Fruit fly (Drosophila melanogaster) whole organism, embryonic: ENCODE measurements around the gene CG10431.

Source experiments
- Atf3 ChIP-seq: fragments of 200-800 bp; sonication (Bioruptor generic); optimal IDR thresholded peaks from 3 replicates; lab custom pipeline; 2016; ENCODE audit warnings: missing biosample characterization, missing genetic modification characterization
- Blimp-1 ChIP-seq: fragments of 200-800 bp; sonication (Bioruptor generic); optimal IDR thresholded peaks from 3 replicates; lab custom pipeline; 2018; ENCODE audit warnings: missing biosample characterization, missing genetic modification characterization, mild to moderate bottlenecking, moderate library complexity, missing genetic modification reagents
- CG11560 ChIP-seq: fragments of 200-800 bp; sonication (Bioruptor generic); IDR thresholded peaks from 3 replicates; pipeline ENCODE4 v1.3.6; 2022; ENCODE audit warnings: missing biosample characterization, missing genetic modification characterization
- CG1233 ChIP-seq: fragments of 200-800 bp; sonication (Bioruptor generic); optimal IDR thresholded peaks from 4 replicates; lab custom pipeline; 2018; ENCODE audit warnings: missing biosample characterization, mild to moderate bottlenecking, missing genetic modification characterization
- CG12391 ChIP-seq: fragments of 200-800 bp; sonication (Bioruptor generic); optimal IDR thresholded peaks from 3 replicates; lab custom pipeline; 2018; ENCODE audit warnings: missing biosample characterization, mild to moderate bottlenecking, missing genetic modification characterization, moderate library complexity
- CG15011 ChIP-seq: fragments of 200-800 bp; sonication (Bioruptor generic); optimal IDR thresholded peaks from 3 replicates; lab custom pipeline; 2018; ENCODE audit warnings: missing biosample characterization, mild to moderate bottlenecking, missing genetic modification characterization
- CG15479 ChIP-seq: fragments of 200-800 bp; sonication (Bioruptor generic); optimal IDR thresholded peaks from 3 replicates; lab custom pipeline; 2019; ENCODE audit warnings: missing biosample characterization, mild to moderate bottlenecking, missing genetic modification characterization, moderate library complexity
- CG16813 ChIP-seq: fragments of 200-800 bp; sonication (Bioruptor generic); IDR thresholded peaks from 3 replicates; pipeline ENCODE4 v1.3.6; 2022; ENCODE audit warnings: missing biosample characterization, missing genetic modification characterization; ENCODE audit not compliant: partially characterized antibody
- CG17359 ChIP-seq: fragments of 200-800 bp; sonication (Bioruptor generic); optimal IDR thresholded peaks from 3 replicates; lab custom pipeline; 2018; ENCODE audit warnings: missing biosample characterization, mild to moderate bottlenecking, missing genetic modification characterization, moderate library complexity
- CG17361 ChIP-seq: fragments of 200-800 bp; sonication (Bioruptor generic); IDR thresholded peaks from 3 replicates; pipeline ENCODE4 v1.3.6; 2022; ENCODE audit warnings: missing biosample characterization, missing genetic modification characterization
- CG17612 ChIP-seq: fragments of 200-800 bp; sonication (Bioruptor generic); IDR thresholded peaks from 2 replicates; pipeline ENCODE4 v1.3.6; 2022; ENCODE audit warnings: missing biosample characterization, missing genetic modification characterization
- CG17829 ChIP-seq: fragments of 200-800 bp; optimal IDR thresholded peaks from 2 replicates; lab custom pipeline; 2019; ENCODE audit warnings: missing biosample characterization, mild to moderate bottlenecking, missing genetic modification characterization, moderate library complexity
- CG18262 ChIP-seq: fragments of 200-800 bp; optimal IDR thresholded peaks from 3 replicates; lab custom pipeline; 2019; ENCODE audit warnings: missing biosample characterization, mild to moderate bottlenecking, missing genetic modification characterization, moderate library complexity
- CG18619 ChIP-seq: fragments of 200-800 bp; sonication (Bioruptor generic); optimal IDR thresholded peaks from 3 replicates; lab custom pipeline; 2017; ENCODE audit warnings: missing biosample characterization, mild to moderate bottlenecking, missing genetic modification characterization
- CG2678 ChIP-seq: fragments of 200-800 bp; sonication (Bioruptor generic); optimal IDR thresholded peaks from 3 replicates; lab custom pipeline; 2019; ENCODE audit warnings: missing biosample characterization, mild to moderate bottlenecking, missing genetic modification characterization, moderate library complexity
- CG30403 ChIP-seq: fragments of 200-800 bp; sonication (Bioruptor generic); optimal IDR thresholded peaks from 3 replicates; lab custom pipeline; 2016; ENCODE audit warnings: missing biosample characterization, missing genetic modification characterization
- CG6683 ChIP-seq: fragments of 200-800 bp; sonication (Bioruptor generic); optimal IDR thresholded peaks from 2 replicates; lab custom pipeline; 2017; ENCODE audit warnings: missing biosample characterization, mild to moderate bottlenecking, missing genetic modification characterization, missing genetic modification reagents
- CG6854 ChIP-seq: fragments of 200-800 bp; sonication (Bioruptor generic); optimal IDR thresholded peaks from 3 replicates; lab custom pipeline; 2017; ENCODE audit warnings: missing biosample characterization, mild to moderate bottlenecking, missing genetic modification characterization
- CG7786 ChIP-seq: fragments of 200-800 bp; sonication (Bioruptor generic); optimal IDR thresholded peaks from 2 replicates; lab custom pipeline; 2016; ENCODE audit warnings: missing biosample characterization, missing genetic modification characterization
- CG9215 ChIP-seq: fragments of 200-800 bp; sonication (Bioruptor generic); IDR thresholded peaks from 2 replicates; pipeline ENCODE4 v1.3.6; 2022; ENCODE audit warnings: missing biosample characterization, missing genetic modification characterization
- CoRest ChIP-seq: fragments of 200-800 bp; sonication (Bioruptor generic); optimal IDR thresholded peaks from 3 replicates; lab custom pipeline; 2018; ENCODE audit warnings: missing biosample characterization, mild to moderate bottlenecking, missing genetic modification characterization, moderate library complexity
- Eip74EF ChIP-seq, 2 experiments: fragments of 200-800 bp in 1 of 2; fragments of >200 bp in 1 of 2; sonication (Bioruptor generic) in 1 of 2; optimal IDR thresholded peaks; 2 replicates each; lab custom pipeline; 2017 to 2019; ENCODE audit warnings: missing biosample characterization in 2 of 2, missing genetic modification characterization in 2 of 2, mild to moderate bottlenecking in 1 of 2, moderate library complexity in 1 of 2
- HLH4C ChIP-seq: fragments of 200-800 bp; sonication (Bioruptor generic); IDR thresholded peaks from 3 replicates; pipeline ENCODE4 v1.3.6; 2022; ENCODE audit warnings: missing biosample characterization, missing genetic modification characterization; ENCODE audit not compliant: partially characterized antibody
- HLH54F ChIP-seq: fragments of 200-800 bp; sonication (Bioruptor generic); optimal IDR thresholded peaks from 3 replicates; lab custom pipeline; 2016; ENCODE audit warnings: missing biosample characterization, missing genetic modification characterization
- Hand ChIP-seq: fragments of 200-800 bp; sonication (Bioruptor generic); optimal IDR thresholded peaks from 2 replicates; lab custom pipeline; 2017; ENCODE audit warnings: mild to moderate bottlenecking, missing biosample characterization, missing genetic modification reagents, missing genetic modification characterization
- Hsf ChIP-seq: fragments of 200-800 bp; sonication (Bioruptor generic); optimal IDR thresholded peaks from 3 replicates; lab custom pipeline; 2016; ENCODE audit warnings: missing biosample characterization, missing genetic modification characterization
- MESR4 ChIP-seq: fragments of 200-800 bp; sonication (Bioruptor generic); optimal IDR thresholded peaks from 2 replicates; lab custom pipeline; 2018; ENCODE audit warnings: missing biosample characterization, mild to moderate bottlenecking, missing genetic modification characterization, moderate library complexity
- Oli ChIP-seq: fragments of 200-800 bp; sonication (Bioruptor generic); optimal IDR thresholded peaks from 2 replicates; lab custom pipeline; 2018; ENCODE audit warnings: missing biosample characterization, mild to moderate bottlenecking, missing genetic modification characterization, moderate library complexity
- Sox102F ChIP-seq: fragments of 200-800 bp; sonication (Bioruptor generic); optimal IDR thresholded peaks from 2 replicates; lab custom pipeline; 2018; ENCODE audit warnings: missing biosample characterization, mild to moderate bottlenecking, missing genetic modification characterization, moderate library complexity
- bcd ChIP-seq: fragments of 200-800 bp; sonication (Bioruptor generic); optimal IDR thresholded peaks from 2 replicates; lab custom pipeline; 2017; ENCODE audit warnings: missing biosample characterization, mild to moderate bottlenecking, missing genetic modification characterization
- ci ChIP-seq: fragments of 200-800 bp; sonication (Bioruptor generic); IDR thresholded peaks from 3 replicates; pipeline ENCODE4 v1.3.6; 2022; ENCODE audit warnings: missing biosample characterization, missing genetic modification characterization
- dysf ChIP-seq: fragments of 200-800 bp; sonication (Bioruptor generic); IDR thresholded peaks from 3 replicates; pipeline ENCODE4 v1.3.6; 2022; ENCODE audit warnings: missing biosample characterization, missing genetic modification characterization
- fd3F ChIP-seq: fragments of 200-800 bp; sonication (Bioruptor generic); optimal IDR thresholded peaks from 2 replicates; lab custom pipeline; 2018; ENCODE audit warnings: missing biosample characterization, mild to moderate bottlenecking, missing genetic modification characterization, moderate library complexity
- fru ChIP-seq: fragments of >200 bp; optimal IDR thresholded peaks from 2 replicates; lab custom pipeline; 2017
- h ChIP-seq: fragments of >200 bp; optimal IDR thresholded peaks from 2 replicates; lab custom pipeline; 2017
- hbn ChIP-seq: fragments of 200-800 bp; sonication (Bioruptor generic); IDR thresholded peaks from 2 replicates; pipeline ENCODE4 v1.3.6; 2022; ENCODE audit warnings: missing biosample characterization, missing genetic modification characterization; ENCODE audit not compliant: partially characterized antibody
- ind ChIP-seq: fragments of 200-800 bp; sonication (Bioruptor generic); optimal IDR thresholded peaks from 3 replicates; lab custom pipeline; 2016; ENCODE audit warnings: missing biosample characterization, missing genetic modification characterization
- inv ChIP-seq: fragments of 200-800 bp; sonication (Bioruptor generic); IDR thresholded peaks from 2 replicates; pipeline ENCODE4 v1.3.6; 2022; ENCODE audit warnings: missing biosample characterization, missing genetic modification characterization; ENCODE audit not compliant: partially characterized antibody
- kah ChIP-seq: fragments of 200-800 bp; sonication (Bioruptor generic); optimal IDR thresholded peaks from 2 replicates; lab custom pipeline; 2018; ENCODE audit warnings: missing biosample characterization, mild to moderate bottlenecking, missing genetic modification characterization
- lbe ChIP-seq: fragments of 200-800 bp; sonication (Bioruptor generic); optimal IDR thresholded peaks from 2 replicates; lab custom pipeline; 2016; ENCODE audit warnings: missing biosample characterization, mild to moderate bottlenecking, missing genetic modification characterization
- odd ChIP-seq: fragments of 200-800 bp; sonication (Bioruptor generic); optimal IDR thresholded peaks from 2 replicates; lab custom pipeline; 2017; ENCODE audit warnings: missing biosample characterization, mild to moderate bottlenecking, missing genetic modification characterization
- sens ChIP-seq: fragments of 200-800 bp; sonication (Bioruptor generic); peaks from one replicate; lab custom pipeline; 2016; ENCODE audit warnings: missing biosample characterization, missing genetic modification characterization
- slou ChIP-seq: fragments of 200-800 bp; sonication (Bioruptor generic); optimal IDR thresholded peaks from 3 replicates; lab custom pipeline; 2016; ENCODE audit warnings: missing biosample characterization, missing genetic modification characterization
- sug ChIP-seq: fragments of 200-800 bp; optimal IDR thresholded peaks from 2 replicates; lab custom pipeline; 2019; ENCODE audit warnings: missing biosample characterization, mild to moderate bottlenecking, missing genetic modification characterization, moderate library complexity
- tio ChIP-seq: fragments of 200-800 bp; sonication (Bioruptor generic); optimal IDR thresholded peaks from 2 replicates; lab custom pipeline; 2017; ENCODE audit warnings: missing biosample characterization, missing genetic modification characterization, inconsistent platforms
- toy ChIP-seq: fragments of 200-800 bp; sonication (Bioruptor generic); IDR thresholded peaks from 2 replicates; pipeline ENCODE4 v1.3.6; 2022; ENCODE audit warnings: missing biosample characterization, missing genetic modification characterization
- unc-4 ChIP-seq: fragments of 200-800 bp; sonication (Bioruptor generic); IDR thresholded peaks from 2 replicates; pipeline ENCODE4 v1.3.6; 2022; ENCODE audit warnings: missing biosample characterization, missing genetic modification characterization; ENCODE audit not compliant: partially characterized antibody
- usp ChIP-seq: fragments of >200 bp; optimal IDR thresholded peaks from 2 replicates; lab custom pipeline; 2017; ENCODE audit warnings: missing biosample characterization, missing genetic modification characterization
- zen ChIP-seq: fragments of 200-800 bp; sonication (Bioruptor generic); optimal IDR thresholded peaks from 3 replicates; lab custom pipeline; 2018; ENCODE audit warnings: missing biosample characterization, mild to moderate bottlenecking, missing genetic modification characterization, moderate library complexity
- zfh1 ChIP-seq: fragments of 200-800 bp; sonication (Bioruptor generic); IDR thresholded peaks from 3 replicates; pipeline ENCODE4 v1.3.6; 2022; ENCODE audit warnings: missing biosample characterization, missing genetic modification characterization
- zfh2 ChIP-seq: fragments of 200-800 bp; sonication (Bioruptor generic); optimal IDR thresholded peaks from 2 replicates; lab custom pipeline; 2016; ENCODE audit warnings: missing biosample characterization, missing genetic modification characterization

CG10431 gene

dm6 chr2L:19019160-19019592 lies 44.7 kb downstream of the CG10431 start (continued):
- TF ChIP-seq CG6683 (GFP tag; lab: Kevin White, UChicago) (no peak), Blimp-1 (GFP tag; lab: Kevin White, UChicago) (no peak), CG6854 (peak; percentile 29), HLH54F (GFP tag; lab: Kevin White, UChicago) (peak; percentile 28), CG12391 (tag; lab: Kevin White, UChicago) (peak; percentile 7), ci (GFP tag; lab: Robert Waterston, UW) (no peak), CoRest (tag; lab: Kevin White, UChicago) (peak; percentile 61), zfh1 (GFP tag; lab: Robert Waterston, UW) (no peak), CG15011 (GFP tag; lab: Kevin White, UChicago) (peak; percentile 10), CG18619 (GFP tag; lab: Kevin White, UChicago) (peak; percentile 48), CG18262 (peak; percentile 52), CG17359 (tag; lab: Kevin White, UChicago) (no peak), bcd (GFP tag; lab: Kevin White, UChicago) (peak; percentile 15), zen (tag; lab: Kevin White, UChicago) (no peak), lbe (GFP tag; lab: Kevin White, UChicago) (no peak), inv (GFP tag; lab: Robert Waterston, UW) (no peak), Oli (tag; lab: Kevin White, UChicago) (peak; percentile 48), zfh2 (peak; percentile 13), CG30403 (GFP tag; lab: Kevin White, UChicago) (peak; percentile 56), Eip74EF (GFP tag; optimal IDR thresholded peaks at IDR 0.05; lab: Kevin White, UChicago) (no peak), tio (GFP tag; lab: Kevin White, UChicago) (peak; percentile 47), Hsf (GFP tag; lab: Kevin White, UChicago) (peak; percentile 23), unc-4 (GFP tag; lab: Robert Waterston, UW) (no peak), CG11560 (0 out of 3 replicates have a peak, but pooled peaks have one; percentile 42), sug (tag; lab: Kevin White, UChicago) (peak; percentile 29), usp (GFP tag; lab: Kevin White, UChicago) (no peak), MESR4 (no peak), slou (peak; percentile 2), Hand (peak; percentile 39), h (no peak), CG9215 (GFP tag; lab: Robert Waterston, UW) (peak; percentile 33; the same call in 1 of the 2 replicates), ind (GFP tag; lab: Kevin White, UChicago) (peak; percentile 25), CG17612 (GFP tag; lab: Robert Waterston, UW) (0 out of 2 replicates have a peak, but pooled peaks have one; percentile 6), Sox102F (peak; percentile 5), HLH4C (GFP tag; lab: Robert Waterston, UW) (no peak), fru (lab: Kevin White, UChicago) (no peak), CG1233 (peak; percentile 37), fd3F (GFP tag; lab: Kevin White, UChicago) (no peak), CG16813 (GFP tag; lab: Robert Waterston, UW) (no peak), CG17829 (peak; percentile 4), CG2678 (peak; percentile 71), CG7786 (peak; percentile 6), dysf (GFP tag; lab: Robert Waterston, UW) (0 out of 3 replicates have a peak, but pooled peaks have one; percentile 32), CG17361 (GFP tag; lab: Robert Waterston, UW) (peak; percentile 70; the same call in 2 of the 3 replicates), hbn (GFP tag; lab: Robert Waterston, UW) (no peak), CG15479 (no peak), kah (GFP tag; lab: Kevin White, UChicago) (no peak), odd (GFP tag; lab: Kevin White, UChicago) (peak; percentile 43), Atf3 (GFP tag; lab: Kevin White, UChicago) (no peak), toy (no peak), sens (peak; percentile 84)
